Worm (Caenorhabditis elegans) whole organism, dauer: ENCODE results near the gene T26A8.4.

ENCODE experiments used
- unc-62 ChIP-seq: sonication (generic microtip); optimal IDR thresholded peaks from 2 replicates; lab custom pipeline; 2017; ENCODE audit warnings: missing biosample characterization, missing genetic modification reagents, missing genetic modification characterization

Gene T26A8.4

DNA sequence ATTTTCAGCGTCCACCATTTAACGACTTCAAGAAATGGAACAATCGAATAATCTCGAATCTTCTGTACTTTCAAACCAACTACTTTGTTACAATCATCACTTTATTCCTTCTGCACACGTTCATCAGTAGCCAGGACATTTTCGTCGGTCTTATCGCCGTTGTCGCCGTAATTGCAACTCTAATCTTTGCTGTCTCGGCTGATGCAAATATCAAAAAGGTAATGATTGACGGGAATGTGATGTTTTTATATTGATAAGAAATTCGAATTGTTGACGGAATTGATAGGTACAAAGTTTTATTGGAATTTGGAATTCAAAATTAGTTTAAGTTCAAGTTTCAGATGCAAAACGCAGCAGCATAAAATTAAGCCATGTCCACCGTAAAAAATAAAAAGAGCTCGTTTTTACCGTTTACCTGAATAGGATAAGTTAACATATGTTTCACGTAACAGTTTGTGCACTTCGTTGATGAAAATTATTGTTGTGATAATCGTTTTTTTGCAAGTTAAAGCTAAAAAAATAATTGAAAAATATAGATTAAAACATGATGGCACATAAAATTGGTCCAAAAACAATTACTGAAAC lies 52.3 kb downstream of the T26A8.4 start:
- no peak for TF ChIP-seq unc-62 (GFP tag; lab: Kevin White, UChicago)

DNA sequence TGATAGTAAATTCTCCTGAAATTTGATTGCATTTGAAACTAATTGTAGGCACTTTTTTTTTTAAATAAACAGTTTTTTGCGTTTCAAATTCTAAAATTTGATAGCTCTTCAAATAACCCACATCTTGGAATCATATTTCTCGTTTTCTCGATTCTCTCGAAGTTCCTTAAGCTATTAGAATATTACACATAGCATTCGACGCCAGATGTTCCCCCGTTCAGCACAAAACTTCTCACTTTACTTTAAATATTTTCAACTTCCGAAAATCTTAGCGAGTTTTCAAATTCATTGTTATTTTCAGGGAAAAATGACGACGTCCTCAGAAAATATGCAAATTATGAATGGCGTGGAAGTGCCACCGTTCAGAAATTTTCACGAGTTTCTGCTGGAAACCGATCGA lies 53.0 kb downstream of the T26A8.4 start, which contains the start of gene praf-3:
praf-3 (plus strand) TSS at position 301 of the 400 bp plus-strand sequence.
- TF ChIP-seq unc-62 (GFP tag; lab: Kevin White, UChicago), result no peak

DNA sequence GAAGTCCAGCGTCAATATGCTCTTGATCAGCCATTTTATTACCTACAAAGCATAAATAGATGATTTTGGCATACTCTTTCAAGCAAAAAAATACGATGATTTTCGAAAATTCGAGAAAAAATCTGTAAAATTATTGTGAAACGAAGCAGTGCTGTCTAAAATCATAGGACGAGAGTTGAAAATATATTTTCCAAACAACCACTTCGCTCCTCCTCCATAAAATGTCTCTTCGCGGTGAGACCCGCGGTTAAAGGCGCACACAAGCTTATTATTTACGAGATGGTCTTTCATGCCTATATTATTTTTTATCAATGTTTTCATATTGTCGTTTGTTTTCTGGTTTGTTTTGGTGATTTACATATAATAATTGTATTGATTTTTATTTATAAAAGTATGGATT lies 53.4 kb downstream of the T26A8.4 start, which contains the start of gene nap-1:
nap-1 (minus strand) TSS at position 42 of the 400 bp plus-strand sequence.
- TF ChIP-seq unc-62 (GFP tag; lab: Kevin White, UChicago), result no peak
